Worm (Caenorhabditis elegans) whole organism, L2 larva: ENCODE results near the gene F47B10.8.

ENCODE experiments used
- ZK546.5 ChIP-seq: sonication (generic microtip); optimal IDR thresholded peaks from 2 replicates; lab custom pipeline; 2017; ENCODE audit warnings: missing biosample characterization, missing genetic modification characterization
- alr-1 ChIP-seq: fragments of 150-350 bp; optimal IDR thresholded peaks from 2 replicates; lab custom pipeline; 2014; ENCODE audit warnings: missing biosample characterization, missing genetic modification characterization
- aly-2 ChIP-seq: fragments of 150-350 bp; optimal IDR thresholded peaks from 2 replicates; lab custom pipeline; 2014; ENCODE audit warnings: missing biosample characterization, missing genetic modification characterization
- elt-1 ChIP-seq: fragments of 150-350 bp; optimal IDR thresholded peaks from 2 replicates; lab custom pipeline; 2014; ENCODE audit warnings: missing biosample characterization, missing genetic modification characterization
- lin-11 ChIP-seq: fragments of 150-350 bp; sonication (generic microtip); optimal IDR thresholded peaks from 2 replicates; lab custom pipeline; 2014; ENCODE audit warnings: missing biosample characterization, missing genetic modification characterization, inconsistent platforms, mixed read lengths

DNA sequence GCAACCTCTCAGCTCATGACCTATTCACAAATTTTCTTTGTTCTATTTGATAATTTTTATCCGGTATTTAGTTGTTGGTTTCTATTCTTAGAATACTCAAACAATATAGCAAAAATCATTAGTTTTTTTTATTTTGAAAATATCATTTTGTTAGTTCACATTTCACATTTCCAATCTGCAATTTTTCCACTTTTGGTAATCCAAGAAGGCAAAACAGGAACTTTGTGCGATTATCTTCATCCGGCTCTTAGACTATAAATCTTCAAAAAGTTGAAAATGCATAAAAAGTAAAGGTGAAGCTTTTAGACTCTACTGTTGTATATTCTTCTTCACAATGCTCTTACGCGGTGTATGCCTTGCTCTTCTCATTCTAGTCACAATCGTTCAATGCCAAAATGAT is 47.8 kb upstream of the F47B10.8 start, which contains the start of gene nlp-19:
- TF ChIP-seq aly-2 (tag; lab: Kevin White, UChicago): no peak
- TF ChIP-seq elt-1 (tag; lab: Kevin White, UChicago): no peak
- TF ChIP-seq lin-11 (tag; lab: Kevin White, UChicago): no peak
- TF ChIP-seq alr-1 (tag; lab: Kevin White, UChicago): no peak
- TF ChIP-seq ZK546.5 (tag; lab: Kevin White, UChicago): no peak
